Worm (Caenorhabditis elegans): Measurements from ENCODE around the gene Y53F4B.7.

ce11 chrII:15025599-15026164, 33.0 kb downstream of the Y53F4B.7 start, which contains the start of gene cmtr-1:
- TF ChIP-seq pha-4 (GFP tag; IDR thresholded peaks at IDR 0.05) = peak; percentile 91
- no peak for TF ChIP-seq pha-4 (tag; optimal IDR thresholded peaks at IDR 0.05)
- TF ChIP-seq ces-1 (GFP tag; optimal IDR thresholded peaks at IDR 0.05) = peak; percentile 15
- no peak for TF ChIP-seq zag-1 (tag; optimal IDR thresholded peaks at IDR 0.05)
- peak; percentile 33 for TF ChIP-seq nhr-237 (tag; optimal IDR thresholded peaks at IDR 0.05)
- TF ChIP-seq ceh-82 (tag; optimal IDR thresholded peaks at IDR 0.05) = no peak
- no peak for TF ChIP-seq aly-2 (tag; optimal IDR thresholded peaks at IDR 0.05)
- peak; percentile 25 for TF ChIP-seq nhr-111 (GFP tag; optimal IDR thresholded peaks at IDR 0.05)
- TF ChIP-seq fkh-10 (GFP tag; optimal IDR thresholded peaks at IDR 0.05) = peak; percentile 83

Measured in whole organism, L4 larva.